Worm (Caenorhabditis elegans) whole organism, midembryonic: Measurements from ENCODE around the gene moc-5.

Source experiments
- T22C8.4 ChIP-seq: fragments of 200-800 bp; sonication (Bioruptor generic); IDR thresholded peaks from 2 replicates; pipeline ENCODE4 v1.3.6; 2022; ENCODE audit warnings: missing genetic modification characterization, missing compliant biosample characterization
- cog-1 ChIP-seq: sonication (generic microtip); optimal IDR thresholded peaks from 2 replicates; lab custom pipeline; 2016; ENCODE audit warnings: missing genetic modification characterization, missing compliant biosample characterization
- flt-1 ChIP-seq: fragments of 200-800 bp; sonication (Bioruptor generic); IDR thresholded peaks from 2 replicates; pipeline ENCODE4 v1.3.6; 2022; ENCODE audit warnings: missing genetic modification characterization, missing compliant biosample characterization
- klf-2 ChIP-seq: fragments of 200-800 bp; sonication (Bioruptor generic); conservative IDR thresholded peaks from 2 replicates; pipeline ENCODE4 v1.3.6; 2022; ENCODE audit warnings: missing genetic modification reagents, missing genetic modification characterization, missing compliant biosample characterization
- med-1 ChIP-seq: sonication (generic microtip); optimal IDR thresholded peaks from 2 replicates; lab custom pipeline; 2017; ENCODE audit warnings: missing genetic modification characterization, mild to moderate bottlenecking, missing compliant biosample characterization, antibody characterized with exemption, missing genetic modification reagents; ENCODE audit not compliant: insufficient read depth
- ref-1 ChIP-seq: fragments of 200-800 bp; sonication (Bioruptor generic); conservative IDR thresholded peaks from 2 replicates; pipeline ENCODE4 v1.3.6; 2022; ENCODE audit warnings: missing genetic modification reagents, missing genetic modification characterization, missing compliant biosample characterization
- tab-1 ChIP-seq: fragments of 200-800 bp; sonication (Bioruptor generic); IDR thresholded peaks from 2 replicates; pipeline ENCODE4 v1.3.6; 2022; ENCODE audit warnings: missing genetic modification characterization, missing compliant biosample characterization
- ztf-23 ChIP-seq: fragments of 200-800 bp; sonication (Bioruptor generic); IDR thresholded peaks from 2 replicates; pipeline ENCODE4 v1.3.6; 2022; ENCODE audit warnings: missing genetic modification reagents, missing genetic modification characterization, missing compliant biosample characterization
- ztf-29 ChIP-seq: fragments of 200-800 bp; sonication (Bioruptor generic); IDR thresholded peaks from 2 replicates; pipeline ENCODE4 v1.3.6; 2022; ENCODE audit warnings: missing genetic modification reagents, missing genetic modification characterization, missing compliant biosample characterization

The moc-5 gene

DNA sequence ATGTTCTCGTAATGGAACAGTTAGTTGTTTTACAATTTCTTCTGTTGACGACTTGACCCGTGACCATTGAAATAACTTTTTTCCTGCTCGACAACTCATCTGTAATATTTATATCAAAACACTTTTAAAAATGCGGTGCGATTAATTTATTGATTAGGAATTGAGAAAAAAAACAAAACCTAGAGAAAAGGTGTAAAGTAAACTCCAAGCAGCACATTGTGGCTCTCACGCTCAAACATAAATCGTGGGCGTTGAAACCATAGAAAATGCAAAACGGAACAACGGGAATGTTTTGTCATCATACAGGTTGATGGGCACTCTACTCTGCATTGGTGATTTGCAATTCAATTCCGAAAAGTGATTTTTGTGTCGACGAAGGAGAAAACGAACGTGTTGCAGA lies at the start of gene moc-5:
moc-5 (minus strand) TSS at position 101 of the 400 bp plus-strand sequence.
- TF ChIP-seq ztf-29 (GFP tag; lab: Robert Waterston, UW) (no peak), T22C8.4 (GFP tag; lab: Robert Waterston, UW) (no peak), tab-1 (GFP tag; lab: Robert Waterston, UW) (no peak), med-1 (GFP tag; lab: Kevin White, UChicago) (no peak), flt-1 (GFP tag; lab: Robert Waterston, UW) (no peak), klf-2 (GFP tag; lab: Robert Waterston, UW) (no peak), ztf-23 (no peak), ref-1 (GFP tag; lab: Robert Waterston, UW) (no peak), cog-1 (tag; lab: Kevin White, UChicago) (no peak)

DNA sequence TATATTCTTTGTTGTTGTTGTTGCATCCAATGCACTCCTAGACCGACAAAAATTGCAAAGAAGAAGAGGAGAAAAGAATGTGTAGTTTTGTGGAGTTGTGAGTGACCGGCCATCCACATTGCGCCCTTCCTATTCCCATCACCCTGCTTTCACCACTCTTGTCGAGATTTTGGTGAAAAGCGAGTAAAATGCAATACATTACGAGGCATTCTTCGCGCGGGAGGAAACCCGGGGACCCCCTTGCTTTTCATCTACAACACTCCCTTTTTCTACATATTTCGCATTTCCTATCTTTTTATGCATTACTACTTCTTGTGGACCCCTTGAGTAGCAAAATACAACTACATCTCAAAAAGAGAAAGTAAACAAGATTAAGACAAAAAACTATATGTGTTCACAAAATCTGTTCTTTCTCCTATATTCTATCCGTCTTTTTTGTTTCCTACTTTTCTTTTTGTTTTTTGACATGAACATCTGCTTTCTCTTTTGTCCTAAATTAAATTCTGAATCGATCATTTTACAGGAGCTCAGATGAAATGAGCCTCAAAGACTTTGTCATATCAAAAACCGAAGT lies 44.3 kb upstream of the moc-5 start, which contains the start of gene C11E4.6:
C11E4.6 (plus strand) TSS at position 524 of the 574 bp plus-strand sequence.
- TF ChIP-seq ztf-29 (GFP tag; lab: Robert Waterston, UW) (no peak), T22C8.4 (GFP tag; lab: Robert Waterston, UW) (no peak), cog-1 (tag; lab: Kevin White, UChicago) (no peak), ztf-23 (no peak), med-1 (GFP tag; lab: Kevin White, UChicago) (no peak), ref-1 (GFP tag; lab: Robert Waterston, UW) (no peak), klf-2 (GFP tag; lab: Robert Waterston, UW) (no peak), tab-1 (GFP tag; lab: Robert Waterston, UW) (no peak)

DNA sequence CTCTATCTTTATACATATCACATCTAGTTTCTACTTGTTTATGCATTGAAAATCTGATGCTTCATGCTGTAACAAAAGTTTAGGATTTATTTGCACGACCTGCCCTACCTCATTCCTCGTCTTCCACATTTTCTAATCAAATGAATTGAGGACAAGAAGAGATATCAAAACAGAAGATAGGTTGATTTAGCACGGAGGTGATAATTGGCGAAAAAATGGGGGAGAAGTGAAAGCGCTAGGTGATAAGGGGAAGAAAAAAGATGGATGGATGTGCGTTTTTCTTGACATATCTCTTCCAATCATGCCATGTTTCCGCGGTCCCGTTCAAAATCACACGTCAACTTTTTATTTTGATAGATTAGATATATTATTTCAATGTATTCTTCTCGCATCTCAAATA lies 42.3 kb upstream of the moc-5 start:
- no peak for TF ChIP-seq T22C8.4 (GFP tag; lab: Robert Waterston, UW)

DNA sequence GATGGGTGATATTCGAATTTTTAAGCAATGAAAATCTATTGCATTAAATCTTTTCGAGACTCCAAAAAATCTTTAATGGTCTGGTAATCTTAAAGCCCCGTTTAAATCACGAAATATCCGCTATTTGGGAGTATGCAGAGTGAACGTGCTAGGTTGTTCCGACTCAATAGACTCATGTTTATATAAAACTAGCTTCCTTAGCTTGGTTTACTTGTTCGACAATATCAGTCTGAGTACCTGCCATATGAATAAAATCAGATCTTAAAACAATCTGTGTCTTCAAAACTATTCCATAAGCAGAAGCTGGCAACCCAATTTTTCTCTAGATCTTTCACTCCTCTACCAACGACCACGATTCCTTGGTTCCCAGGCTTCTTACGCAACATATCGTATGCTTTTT lies 37.4 kb upstream of the moc-5 start:
- TF ChIP-seq klf-2 (GFP tag; lab: Robert Waterston, UW) (no peak), med-1 (GFP tag; lab: Kevin White, UChicago) (no peak), T22C8.4 (GFP tag; lab: Robert Waterston, UW) (no peak), tab-1 (GFP tag; lab: Robert Waterston, UW) (no peak), flt-1 (GFP tag; lab: Robert Waterston, UW) (no peak)

DNA sequence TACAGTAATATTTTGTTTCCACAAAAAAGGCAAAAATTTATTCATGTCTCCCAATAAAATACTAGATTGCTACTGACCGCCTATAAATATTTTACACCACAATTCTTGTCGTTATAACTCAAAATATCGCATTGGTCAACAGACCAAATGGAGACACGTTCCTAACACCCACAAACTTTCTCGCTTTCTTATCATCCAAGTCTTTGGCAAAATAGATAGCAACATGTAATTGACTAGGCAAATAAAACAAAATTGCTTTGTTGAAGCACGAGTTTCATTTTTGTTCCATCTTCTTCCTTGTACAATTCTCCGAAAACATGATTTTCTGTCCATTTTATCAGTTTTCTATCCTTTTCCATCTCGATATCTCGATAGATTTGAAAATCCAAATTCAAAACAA lies 36.8 kb upstream of the moc-5 start:
- TF ChIP-seq ztf-23 (no peak), ztf-29 (GFP tag; lab: Robert Waterston, UW) (no peak), flt-1 (GFP tag; lab: Robert Waterston, UW) (no peak), ref-1 (GFP tag; lab: Robert Waterston, UW) (no peak), cog-1 (tag; lab: Kevin White, UChicago) (no peak), T22C8.4 (GFP tag; lab: Robert Waterston, UW) (no peak), klf-2 (GFP tag; lab: Robert Waterston, UW) (no peak), med-1 (GFP tag; lab: Kevin White, UChicago) (no peak), tab-1 (GFP tag; lab: Robert Waterston, UW) (no peak)

DNA sequence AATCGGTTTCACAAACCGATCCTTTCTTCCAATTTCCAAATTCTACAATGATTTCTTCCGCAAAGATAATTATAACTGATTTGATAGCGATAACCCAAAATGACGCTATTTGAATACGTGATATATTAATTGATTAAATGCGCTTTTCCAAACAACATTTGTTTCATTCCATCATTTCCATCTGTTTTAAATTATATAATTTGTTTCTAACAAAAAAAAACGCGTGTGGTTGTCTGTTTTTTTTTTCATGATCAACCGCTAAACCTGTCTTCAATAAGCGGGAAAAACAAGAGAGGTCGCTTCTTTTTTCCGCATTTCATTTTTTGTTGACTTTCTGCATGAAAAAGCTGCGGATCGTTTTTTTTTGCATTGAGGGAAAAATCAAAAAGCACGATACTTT lies 31.5 kb upstream of the moc-5 start:
- no peak for TF ChIP-seq klf-2 (GFP tag; lab: Robert Waterston, UW)
- no peak for TF ChIP-seq ref-1 (GFP tag; lab: Robert Waterston, UW)
- no peak for TF ChIP-seq flt-1 (GFP tag; lab: Robert Waterston, UW)
- no peak for TF ChIP-seq T22C8.4 (GFP tag; lab: Robert Waterston, UW)
- no peak for TF ChIP-seq ztf-29 (GFP tag; lab: Robert Waterston, UW)
- TF ChIP-seq med-1 (GFP tag; lab: Kevin White, UChicago) = no peak
- no peak for TF ChIP-seq cog-1 (tag; lab: Kevin White, UChicago)
- TF ChIP-seq tab-1 (GFP tag; lab: Robert Waterston, UW) = no peak
- TF ChIP-seq ztf-23 = no peak

DNA sequence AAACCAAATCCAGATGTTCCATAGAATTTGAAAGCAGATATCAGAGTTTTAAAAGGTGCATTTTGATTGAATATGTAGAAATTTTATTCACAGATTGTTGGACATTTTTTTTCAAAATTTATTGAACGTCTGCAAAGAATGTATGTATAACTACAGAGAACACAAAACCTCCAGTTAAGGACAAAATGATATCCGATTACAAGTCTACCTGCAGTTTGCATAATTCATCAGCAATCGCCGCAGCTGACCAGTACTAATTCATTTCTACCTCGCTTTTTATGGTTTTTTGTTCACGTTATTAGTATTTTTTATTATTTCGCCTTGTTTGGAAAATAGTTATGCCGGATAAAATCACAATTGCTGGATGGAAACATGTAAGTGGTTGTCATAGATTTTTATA lies 23.3 kb upstream of the moc-5 start, which contains the start of gene del-8:
del-8 (plus strand) TSS at position 301 of the 400 bp plus-strand sequence.
- no peak for TF ChIP-seq ref-1 (GFP tag; lab: Robert Waterston, UW)
- TF ChIP-seq klf-2 (GFP tag; lab: Robert Waterston, UW) = no peak
- no peak for TF ChIP-seq cog-1 (tag; lab: Kevin White, UChicago)
- TF ChIP-seq med-1 (GFP tag; lab: Kevin White, UChicago) = no peak
- no peak for TF ChIP-seq T22C8.4 (GFP tag; lab: Robert Waterston, UW)
- TF ChIP-seq flt-1 (GFP tag; lab: Robert Waterston, UW) = no peak
- TF ChIP-seq ztf-23 = no peak
- no peak for TF ChIP-seq ztf-29 (GFP tag; lab: Robert Waterston, UW)
- TF ChIP-seq tab-1 (GFP tag; lab: Robert Waterston, UW) = no peak

DNA sequence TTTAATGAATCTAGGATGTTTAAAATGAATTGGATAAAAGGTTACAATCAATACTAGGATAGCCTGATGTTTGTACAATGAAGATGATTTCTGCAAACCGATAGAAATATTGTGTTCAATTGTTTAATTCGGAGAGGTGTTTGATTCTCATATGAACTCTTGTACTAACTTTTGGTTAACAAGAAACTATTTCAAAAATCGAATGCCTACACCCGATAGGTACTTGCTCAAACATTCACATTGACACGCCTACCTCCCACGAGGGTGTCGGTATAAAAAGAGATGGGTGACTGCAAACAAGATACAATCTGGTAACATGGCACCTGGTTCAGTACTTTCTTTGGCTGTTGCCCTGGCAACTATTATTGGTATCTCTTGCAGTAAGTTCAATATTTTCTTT lies 21.9 kb upstream of the moc-5 start, which contains the start of gene gpx-3:
gpx-3 (plus strand) TSS at position 301 of the 400 bp plus-strand sequence.
- TF ChIP-seq ref-1 (GFP tag; lab: Robert Waterston, UW) (no peak), ztf-29 (GFP tag; lab: Robert Waterston, UW) (no peak), klf-2 (GFP tag; lab: Robert Waterston, UW) (no peak), ztf-23 (no peak), flt-1 (GFP tag; lab: Robert Waterston, UW) (no peak), med-1 (GFP tag; lab: Kevin White, UChicago) (no peak), T22C8.4 (GFP tag; lab: Robert Waterston, UW) (no peak), tab-1 (GFP tag; lab: Robert Waterston, UW) (no peak), cog-1 (tag; lab: Kevin White, UChicago) (no peak)

DNA sequence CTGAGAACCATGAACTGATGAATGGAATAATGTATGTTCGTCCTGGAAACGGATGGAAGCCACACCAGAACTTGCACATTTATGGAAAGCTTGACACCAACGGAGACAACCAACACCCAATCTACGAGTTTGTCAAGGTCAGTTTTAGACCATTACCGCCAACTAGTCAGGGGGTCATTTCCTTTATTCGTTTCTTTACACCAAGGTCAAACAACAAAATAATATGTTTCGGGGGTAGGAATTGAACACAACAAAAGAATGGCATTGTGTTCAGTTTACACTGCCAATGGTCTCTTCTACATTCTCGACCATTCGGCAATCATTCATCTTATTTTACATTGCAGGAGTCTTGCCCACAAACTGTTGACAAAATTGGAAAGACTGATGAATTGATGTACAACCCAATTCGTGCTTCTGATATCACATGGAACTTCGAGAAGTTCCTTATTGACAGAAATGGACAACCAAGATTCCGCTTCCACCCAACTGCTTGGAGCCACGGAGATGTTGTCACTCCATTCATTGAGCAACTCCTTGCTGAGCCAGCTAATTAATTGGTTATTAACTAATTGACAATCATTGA lies 19.9 kb upstream of the moc-5 start:
- no peak for TF ChIP-seq klf-2 (GFP tag; lab: Robert Waterston, UW)
- TF ChIP-seq flt-1 (GFP tag; lab: Robert Waterston, UW) = no peak
- no peak for TF ChIP-seq cog-1 (tag; lab: Kevin White, UChicago)
- TF ChIP-seq T22C8.4 (GFP tag; lab: Robert Waterston, UW) = no peak
- TF ChIP-seq med-1 (GFP tag; lab: Kevin White, UChicago) = no peak
- TF ChIP-seq tab-1 (GFP tag; lab: Robert Waterston, UW) = no peak
- TF ChIP-seq ref-1 (GFP tag; lab: Robert Waterston, UW) = no peak
- TF ChIP-seq ztf-29 (GFP tag; lab: Robert Waterston, UW) = no peak
- no peak for TF ChIP-seq ztf-23
